Fruit fly (Drosophila melanogaster): ENCODE results near the gene CG32196.
"Not testable (repeated sequence)": the region's sequence is repeated elsewhere in the genome, so short reads cannot be mapped to it uniquely, and the experiment has no call there.

The CG32196 gene

DNA sequence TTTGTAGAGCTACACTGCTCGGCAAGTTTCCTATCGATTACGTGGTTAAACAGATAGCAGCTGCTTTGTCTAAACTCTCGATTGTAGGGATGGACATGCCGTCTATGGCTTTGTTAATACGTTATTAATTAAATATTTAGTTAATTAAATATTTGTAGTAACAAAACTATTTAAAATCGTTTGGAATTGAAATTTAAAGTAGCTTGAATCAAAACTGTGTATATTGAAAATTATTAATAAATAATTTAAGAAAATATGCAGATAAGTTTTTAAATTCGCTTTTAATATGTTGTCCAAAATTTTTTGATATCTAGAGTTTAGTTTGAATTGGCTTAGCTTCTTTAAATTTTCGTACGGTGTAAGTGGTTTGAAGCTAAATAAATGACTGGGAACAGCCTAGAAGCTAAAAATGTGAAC lies at the start of gene CG32196:
CG32196 (minus strand) TSS at position 38 of the 417 bp plus-strand sequence.
- peak; percentile 76 for TF ChIP-seq noc (tag; optimal IDR thresholded peaks at IDR 0.05)

DNA sequence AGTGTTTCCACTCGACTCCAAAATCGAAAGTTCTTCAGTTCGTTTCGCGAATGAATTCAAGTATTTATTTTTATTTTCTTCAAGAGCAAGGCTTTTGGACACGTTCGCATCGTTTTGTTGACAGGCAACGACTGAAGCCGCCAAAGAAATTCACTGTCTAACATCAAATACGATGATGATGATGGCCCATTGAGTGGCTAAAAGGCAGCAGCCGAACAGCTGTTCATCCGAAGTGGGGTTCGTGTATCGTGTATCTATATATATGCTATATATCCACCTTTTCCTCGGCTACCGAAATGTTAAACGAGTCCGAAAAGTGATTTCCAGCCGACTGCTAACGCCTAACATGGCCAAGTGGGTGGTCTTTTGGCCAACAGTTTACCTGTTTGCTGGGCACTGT lies 41.6 kb upstream of the CG32196 start, which contains the start of gene AstC-R2:
AstC-R2 (minus strand) TSS at position 133 of the 400 bp plus-strand sequence.
- TF ChIP-seq noc (tag; optimal IDR thresholded peaks at IDR 0.05), result no peak

DNA sequence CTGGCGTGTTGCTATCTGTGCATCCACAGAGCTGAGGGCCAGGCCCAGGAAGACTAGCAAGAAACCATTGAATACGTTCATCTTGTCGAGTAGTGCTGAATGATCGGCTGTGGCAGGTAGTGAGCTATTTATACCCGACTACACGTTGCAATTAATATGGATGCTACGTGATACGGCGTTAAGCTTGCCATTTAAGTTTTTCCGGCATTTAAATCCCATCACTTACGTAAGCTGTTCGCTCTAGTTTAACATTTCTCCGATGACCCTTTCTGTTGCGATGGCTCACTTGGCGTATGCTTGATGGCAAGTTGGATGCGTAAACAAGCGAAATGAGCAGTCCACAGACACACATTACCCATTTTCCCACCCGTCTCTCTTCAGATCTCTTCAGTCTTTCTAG lies 11.5 kb upstream of the CG32196 start, which contains the start of gene Met75Ca:
Met75Ca (minus strand) TSS at position 101 of the 400 bp plus-strand sequence.
- TF ChIP-seq noc (tag; optimal IDR thresholded peaks at IDR 0.05), result not testable (repeated sequence)

DNA sequence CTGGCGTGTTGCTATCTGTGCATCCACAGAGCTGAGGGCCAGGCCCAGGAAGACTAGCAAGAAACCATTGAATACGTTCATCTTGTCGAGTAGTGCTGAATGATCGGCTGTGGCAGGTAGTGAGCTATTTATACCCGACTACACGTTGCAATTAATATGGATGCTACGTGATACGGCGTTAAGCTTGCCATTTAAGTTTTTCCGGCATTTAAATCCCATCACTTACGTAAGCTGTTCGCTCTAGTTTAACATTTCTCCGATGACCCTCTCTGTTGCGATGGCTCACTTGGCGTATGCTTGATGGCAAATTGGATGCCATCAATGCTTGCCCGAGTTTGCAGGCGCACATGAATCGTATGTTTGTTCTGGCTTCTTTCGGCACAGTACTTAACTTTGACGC lies 8.7 kb upstream of the CG32196 start, which contains the start of gene Met75Cb:
Met75Cb (minus strand) TSS at position 101 of the 400 bp plus-strand sequence.
- not testable (repeated sequence) for TF ChIP-seq noc (tag; optimal IDR thresholded peaks at IDR 0.05)

DNA sequence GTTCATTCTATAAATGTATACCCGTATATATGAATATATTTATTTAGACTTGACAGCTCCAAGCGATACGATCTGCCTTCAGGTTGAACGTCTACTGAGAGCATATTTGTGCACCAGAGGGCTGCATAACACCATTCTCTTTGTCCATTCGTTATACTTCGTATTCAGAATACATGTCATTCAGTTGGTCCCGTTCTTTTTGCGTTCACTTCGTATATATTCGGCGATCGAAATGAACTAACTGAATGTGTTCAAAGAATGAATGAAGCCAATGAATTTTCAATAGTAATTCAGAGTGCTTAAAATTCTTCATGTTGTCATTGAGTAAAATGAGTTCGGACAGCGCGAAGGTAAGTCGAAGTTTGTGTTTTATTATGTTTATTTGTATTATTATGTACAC lies 2.2 kb upstream of the CG32196 start, which contains the start of gene CG4306:
CG4306 (minus strand) TSS at position 101 of the 400 bp plus-strand sequence.
- TF ChIP-seq noc (tag; optimal IDR thresholded peaks at IDR 0.05), result no peak

DNA sequence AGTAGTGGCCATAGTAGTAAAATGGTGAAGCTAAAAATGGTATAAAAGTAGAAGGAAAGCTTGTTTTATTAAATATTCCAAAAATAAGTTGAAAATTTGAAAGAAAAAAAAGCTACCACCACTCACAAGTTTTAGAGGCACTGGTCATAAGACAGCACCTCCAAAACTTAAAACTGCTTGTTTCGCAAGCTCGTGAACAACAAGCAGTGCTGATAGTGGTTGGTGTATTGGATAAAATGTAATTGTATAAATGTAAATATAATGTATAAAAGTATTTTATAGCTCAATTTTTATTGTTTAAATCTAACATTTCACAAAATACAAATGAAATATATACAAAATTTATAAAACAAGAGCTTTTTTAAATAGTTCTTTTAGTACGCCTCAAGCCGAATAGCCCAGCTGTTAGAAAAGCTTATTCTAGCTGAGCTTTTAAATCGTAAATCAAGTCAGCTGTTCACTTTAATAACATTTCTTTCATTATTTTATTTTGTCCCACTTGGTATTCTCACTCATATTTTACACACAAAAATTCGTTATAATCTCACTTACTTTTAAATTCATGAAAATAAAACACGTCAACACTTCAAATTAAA lies 409 bp downstream of the CG32196 start:
- TF ChIP-seq noc (tag; optimal IDR thresholded peaks at IDR 0.05), result no peak

DNA sequence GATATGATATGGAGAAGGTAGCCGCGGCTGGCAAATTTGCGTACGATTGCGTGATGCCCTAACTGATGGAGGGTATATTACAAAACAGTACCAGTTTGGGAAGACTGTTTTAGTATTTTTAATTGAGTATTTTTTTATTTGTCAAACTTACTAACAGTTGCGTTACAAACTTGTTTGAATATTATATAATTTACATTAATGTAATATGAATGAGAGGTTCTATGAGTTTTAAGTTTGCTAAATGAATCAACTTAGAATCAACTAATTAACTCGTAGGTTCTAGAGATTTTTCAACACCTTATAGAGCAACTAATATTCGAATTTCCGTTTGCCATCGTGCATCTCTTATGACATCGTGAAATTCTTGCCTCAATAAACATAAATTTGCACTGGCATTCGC lies 11.1 kb downstream of the CG32196 start:
- no peak for TF ChIP-seq noc (tag; optimal IDR thresholded peaks at IDR 0.05)

DNA sequence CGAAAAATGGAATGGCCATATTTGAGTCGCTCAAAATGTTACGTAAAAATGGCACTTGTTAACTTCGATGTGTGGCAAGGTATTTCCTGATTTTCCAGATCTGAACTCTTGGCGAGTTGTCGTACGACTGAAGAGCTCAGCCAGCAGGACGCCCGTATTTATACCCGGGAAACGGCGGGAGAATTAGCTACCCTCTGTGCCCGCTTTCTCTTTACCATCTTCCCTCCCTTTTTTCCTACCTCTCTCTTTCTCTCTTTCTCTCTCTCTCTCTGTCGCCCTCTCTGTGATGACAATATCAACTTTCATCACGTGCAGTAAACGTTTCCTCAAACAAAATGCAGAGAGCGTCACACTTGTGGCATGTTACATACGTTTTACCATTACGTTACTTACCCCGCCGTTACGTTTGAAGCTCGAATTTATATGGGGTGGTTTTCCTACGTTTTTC lies 21.0 kb downstream of the CG32196 start, which contains the start of gene skl:
skl (minus strand) TSS at position 134 of the 448 bp plus-strand sequence.
- no peak for TF ChIP-seq noc (tag; optimal IDR thresholded peaks at IDR 0.05)

DNA sequence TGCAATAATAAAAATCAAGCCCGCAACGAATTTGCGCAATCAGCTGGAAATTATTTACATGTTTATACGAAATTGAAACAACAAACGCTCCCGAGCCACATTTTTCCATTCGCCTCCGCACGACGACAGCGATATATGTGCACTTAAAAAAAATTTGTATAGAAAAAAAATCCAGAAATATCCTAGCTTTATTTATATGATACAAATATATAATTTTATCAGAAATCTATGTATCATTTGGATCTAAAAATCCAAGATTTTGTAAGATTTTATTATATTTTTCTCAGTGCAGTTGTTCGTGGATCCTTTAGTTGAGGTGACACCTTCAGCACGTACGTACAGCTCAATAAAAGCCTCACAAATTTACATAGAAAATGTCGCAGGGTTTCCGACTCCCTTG lies 30.2 kb downstream of the CG32196 start:
- TF ChIP-seq noc (tag; optimal IDR thresholded peaks at IDR 0.05), result no peak

DNA sequence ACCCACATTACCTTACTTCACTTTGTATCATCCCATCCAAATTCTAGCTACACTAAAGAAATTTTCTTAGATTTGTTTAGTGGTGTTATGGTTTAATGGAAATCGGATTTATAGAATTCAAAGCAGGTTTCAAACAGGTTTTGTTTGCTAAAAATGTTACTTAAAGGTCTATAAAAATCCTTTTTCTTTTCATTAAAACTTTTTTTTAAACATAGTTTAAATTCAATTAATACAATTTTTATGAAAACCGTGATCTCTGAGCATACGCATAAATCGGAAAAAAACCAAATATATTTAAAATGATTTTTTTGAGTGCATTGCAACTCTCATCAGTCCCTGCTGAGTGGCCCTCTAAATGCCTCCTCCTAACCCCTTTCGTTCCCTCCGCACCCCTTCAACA lies 35.5 kb downstream of the CG32196 start:
- TF ChIP-seq noc (tag; optimal IDR thresholded peaks at IDR 0.05), result no peak

DNA sequence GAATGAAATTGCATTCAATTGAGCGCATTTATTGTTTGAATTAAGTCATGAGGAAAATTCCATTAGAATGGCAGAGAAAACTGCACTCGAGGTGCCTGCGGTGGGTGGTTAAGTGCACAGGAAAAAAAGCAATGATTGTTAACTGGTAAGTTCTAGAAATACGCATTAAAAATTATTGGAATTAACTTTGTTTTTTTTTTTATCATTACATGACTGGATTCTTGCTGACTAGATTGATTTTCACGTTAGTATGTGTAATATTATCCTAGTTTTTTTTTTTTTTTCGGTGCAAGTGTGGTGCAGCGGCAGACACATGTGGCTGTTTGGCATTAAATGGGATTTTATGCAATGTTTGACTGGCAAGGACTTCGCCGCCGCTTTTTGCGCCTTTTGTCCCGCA lies 37.8 kb downstream of the CG32196 start:
- no peak for TF ChIP-seq noc (tag; optimal IDR thresholded peaks at IDR 0.05)

DNA sequence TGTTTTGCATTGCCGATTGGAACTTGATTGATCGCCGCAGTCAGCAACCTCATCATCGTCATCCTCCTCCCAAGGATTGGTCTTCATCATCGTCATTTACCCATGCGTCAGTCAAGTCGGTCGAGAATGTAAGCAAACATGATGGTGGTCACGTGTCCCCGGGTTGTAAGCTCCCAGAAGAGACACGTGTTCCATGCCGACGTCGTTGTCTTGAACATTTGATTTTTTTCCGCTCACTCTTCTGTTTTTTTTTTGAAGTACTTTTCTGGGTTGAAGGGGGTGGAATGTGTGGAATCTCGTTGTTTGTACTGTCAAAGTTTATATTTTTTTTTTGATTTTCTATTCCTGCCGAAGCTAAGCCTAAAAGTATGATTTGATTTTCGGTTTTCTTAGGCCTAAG lies 43.0 kb downstream of the CG32196 start:
- TF ChIP-seq noc (tag; optimal IDR thresholded peaks at IDR 0.05), result no peak

DNA sequence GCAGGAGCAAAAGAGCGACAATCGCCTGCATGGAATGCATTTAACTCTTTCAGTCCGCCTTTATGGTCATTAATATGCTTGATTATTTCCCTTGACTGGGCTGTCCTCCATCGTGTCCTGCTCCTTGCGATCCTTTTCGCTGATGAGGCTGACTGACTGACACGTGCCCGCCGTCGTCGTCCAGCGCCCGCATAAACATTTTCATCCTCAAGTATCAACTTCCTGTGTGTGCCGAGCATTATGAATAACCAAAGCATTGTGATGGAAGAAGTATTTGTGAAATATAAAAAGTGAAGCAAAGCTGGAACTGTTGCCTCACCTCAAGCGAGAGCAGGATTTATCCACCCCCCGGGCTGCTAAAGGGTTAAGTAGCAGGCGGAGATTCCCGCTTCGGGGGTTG lies 49.5 kb downstream of the CG32196 start:
- TF ChIP-seq noc (tag; optimal IDR thresholded peaks at IDR 0.05), result no peak
